Worm (Caenorhabditis elegans) whole organism, early embryonic: Measurements from ENCODE around the gene lgc-48.

ENCODE experiments used
- B0310.2 ChIP-seq: sonication (generic microtip); optimal IDR thresholded peaks from 2 replicates; lab custom pipeline; 2016; ENCODE audit warnings: mild to moderate bottlenecking, missing genetic modification characterization, missing compliant biosample characterization
- F13C5.2 ChIP-seq: sonication (generic microtip); optimal IDR thresholded peaks from 2 replicates; lab custom pipeline; 2017; ENCODE audit warnings: mild to moderate bottlenecking, missing genetic modification characterization, inconsistent platforms, missing compliant biosample characterization
- aly-1 ChIP-seq: sonication (generic microtip); optimal IDR thresholded peaks from 2 replicates; lab custom pipeline; 2016; ENCODE audit warnings: missing genetic modification characterization, missing compliant biosample characterization
- ama-1 ChIP-seq: fragments of 150-350 bp; optimal IDR thresholded peaks from 2 replicates; lab custom pipeline; 2014
- ceh-13 ChIP-seq: fragments of 200-800 bp; sonication (Bioruptor generic); optimal IDR thresholded peaks from 2 replicates; lab custom pipeline; 2018; ENCODE audit warnings: mild to moderate bottlenecking, missing genetic modification characterization, missing compliant biosample characterization
- ceh-36 ChIP-seq: sonication (generic microtip); optimal IDR thresholded peaks from 2 replicates; lab custom pipeline; 2016; ENCODE audit warnings: missing genetic modification characterization, inconsistent platforms, missing compliant biosample characterization
- ets-7 ChIP-seq: sonication (generic microtip); optimal IDR thresholded peaks from 2 replicates; lab custom pipeline; 2016; ENCODE audit warnings: missing genotype, missing genetic modification characterization, missing compliant biosample characterization
- flt-1 ChIP-seq: fragments of 200-800 bp; sonication (Bioruptor generic); IDR thresholded peaks from 2 replicates; pipeline ENCODE4 v1.3.6; 2022; ENCODE audit warnings: missing genetic modification characterization, missing compliant biosample characterization
- hmbx-1 ChIP-seq: sonication (generic microtip); optimal IDR thresholded peaks from 2 replicates; lab custom pipeline; 2016; ENCODE audit warnings: mild to moderate bottlenecking, missing genetic modification characterization, missing compliant biosample characterization
- hmg-4 ChIP-seq: fragments of 200-800 bp; sonication (Bioruptor generic); optimal IDR thresholded peaks from 2 replicates; lab custom pipeline; 2018; ENCODE audit warnings: mild to moderate bottlenecking, missing genetic modification characterization, missing compliant biosample characterization
- hnd-1 ChIP-seq: sonication (generic microtip); optimal IDR thresholded peaks from 2 replicates; lab custom pipeline; 2016; ENCODE audit warnings: missing genetic modification characterization, missing compliant biosample characterization
- pes-1 ChIP-seq: fragments of 200-800 bp; sonication (Bioruptor generic); IDR thresholded peaks from 2 replicates; pipeline ENCODE4 v1.3.6; 2022; ENCODE audit warnings: missing genetic modification reagents, missing genetic modification characterization, missing compliant biosample characterization
- scrt-1 ChIP-seq: fragments of 200-800 bp; sonication (Bioruptor generic); IDR thresholded peaks from 2 replicates; pipeline ENCODE4 v1.3.6; 2022; ENCODE audit warnings: missing genetic modification characterization, missing compliant biosample characterization
- sea-1 ChIP-seq: fragments of 200-800 bp; sonication (Bioruptor generic); conservative IDR thresholded peaks from 2 replicates; pipeline ENCODE4 v1.3.6; 2022; ENCODE audit warnings: missing genetic modification characterization, missing compliant biosample characterization
- tbx-11 ChIP-seq: fragments of 200-800 bp; sonication (Bioruptor generic); IDR thresholded peaks from 2 replicates; pipeline ENCODE4 v1.3.6; 2022; ENCODE audit warnings: missing genetic modification characterization, missing compliant biosample characterization
- tbx-37 ChIP-seq: fragments of 200-800 bp; sonication (Bioruptor generic); conservative IDR thresholded peaks from 2 replicates; pipeline ENCODE4 v1.3.6; 2022; ENCODE audit warnings: missing genetic modification reagents, missing genetic modification characterization, missing compliant biosample characterization
- tra-4 ChIP-seq: sonication (generic microtip); optimal IDR thresholded peaks from 2 replicates; lab custom pipeline; 2017; ENCODE audit warnings: missing genetic modification characterization, missing compliant biosample characterization

The lgc-48 gene

ce11 chrV:13338037-13338436, 2.0 kb upstream of the lgc-48 start:
- TF ChIP-seq aly-1 = no peak
- no peak for TF ChIP-seq ama-1 (lab: Kevin White, UChicago)
- TF ChIP-seq tra-4 (tag; lab: Kevin White, UChicago) = no peak
- TF ChIP-seq hnd-1 (tag; lab: Kevin White, UChicago) = no peak
- no peak for TF ChIP-seq flt-1 (GFP tag; lab: Robert Waterston, UW)
- TF ChIP-seq B0310.2 = no peak
- TF ChIP-seq F13C5.2 (tag; lab: Kevin White, UChicago) = no peak
- TF ChIP-seq pes-1 (GFP tag; lab: Robert Waterston, UW) = no peak
- no peak for TF ChIP-seq hmbx-1 (tag; lab: Kevin White, UChicago)
- no peak for TF ChIP-seq tbx-11
- TF ChIP-seq ets-7 (tag; lab: Kevin White, UChicago) = no peak
- no peak for TF ChIP-seq sea-1 (GFP tag; lab: Robert Waterston, UW)
- TF ChIP-seq scrt-1 (GFP tag; lab: Robert Waterston, UW) = no peak
- no peak for TF ChIP-seq ceh-13
- no peak for TF ChIP-seq hmg-4 (GFP tag; lab: Kevin White, UChicago)
- no peak for TF ChIP-seq tbx-37
- no peak for TF ChIP-seq ceh-36 (tag; lab: Kevin White, UChicago)

DNA sequence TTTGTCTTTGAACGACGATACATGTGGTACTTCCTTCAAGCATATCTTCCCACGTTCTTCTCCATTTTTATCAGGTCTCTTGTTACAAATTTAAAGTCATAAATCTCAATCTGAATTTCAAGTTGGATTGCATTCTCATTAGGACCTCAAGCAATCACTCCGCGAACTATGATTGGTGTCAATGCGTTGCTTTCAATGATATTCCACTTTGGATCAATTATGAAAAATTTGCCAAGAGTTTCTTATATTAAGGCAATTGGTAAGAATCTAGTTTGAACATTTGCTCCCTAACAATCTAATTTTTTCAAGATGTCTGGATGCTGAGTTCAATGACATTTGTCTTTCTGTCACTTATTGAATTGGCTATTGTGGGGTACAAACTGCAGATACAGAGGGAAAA, 2.2 kb downstream of the lgc-48 start:
- TF ChIP-seq sea-1 (GFP tag; lab: Robert Waterston, UW) = no peak
- TF ChIP-seq ets-7 (tag; lab: Kevin White, UChicago) = no peak
- TF ChIP-seq F13C5.2 (tag; lab: Kevin White, UChicago) = no peak
- no peak for TF ChIP-seq pes-1 (GFP tag; lab: Robert Waterston, UW)
- no peak for TF ChIP-seq ceh-36 (tag; lab: Kevin White, UChicago)
- no peak for TF ChIP-seq ama-1 (lab: Kevin White, UChicago)
- TF ChIP-seq scrt-1 (GFP tag; lab: Robert Waterston, UW) = no peak
- no peak for TF ChIP-seq hmg-4 (GFP tag; lab: Kevin White, UChicago)
- no peak for TF ChIP-seq flt-1 (GFP tag; lab: Robert Waterston, UW)
- no peak for TF ChIP-seq hnd-1 (tag; lab: Kevin White, UChicago)
- no peak for TF ChIP-seq aly-1
- no peak for TF ChIP-seq tbx-11
- TF ChIP-seq tra-4 (tag; lab: Kevin White, UChicago) = no peak
- TF ChIP-seq tbx-37 = no peak
- no peak for TF ChIP-seq B0310.2
- TF ChIP-seq hmbx-1 (tag; lab: Kevin White, UChicago) = no peak
- no peak for TF ChIP-seq ceh-13

ce11 chrV:13345867-13346328, 5.9 kb downstream of the lgc-48 start, which contains the start of gene twk-43:
TSS of gene twk-43 (plus strand) at chrV:13346278.
- TF ChIP-seq ets-7 (tag; lab: Kevin White, UChicago) = no peak

- TF ChIP-seq tbx-37 = no peak
- no peak for TF ChIP-seq sea-1 (GFP tag; lab: Robert Waterston, UW)
- TF ChIP-seq hnd-1 (tag; lab: Kevin White, UChicago) = no peak
Observed at ce11 chrV:13350302-13350701, 10.3 kb downstream of the lgc-48 start.

- TF ChIP-seq tbx-11 = no peak
- TF ChIP-seq sea-1 (GFP tag; lab: Robert Waterston, UW) = no peak
- TF ChIP-seq B0310.2 = no peak
- no peak for TF ChIP-seq ceh-36 (tag; lab: Kevin White, UChicago)
- no peak for TF ChIP-seq hmg-4 (GFP tag; lab: Kevin White, UChicago)
- TF ChIP-seq flt-1 (GFP tag; lab: Robert Waterston, UW) = no peak
- no peak for TF ChIP-seq hnd-1 (tag; lab: Kevin White, UChicago)
- TF ChIP-seq ets-7 (tag; lab: Kevin White, UChicago) = no peak
- no peak for TF ChIP-seq ceh-13
- TF ChIP-seq scrt-1 (GFP tag; lab: Robert Waterston, UW) = no peak
- no peak for TF ChIP-seq tbx-37
- no peak for TF ChIP-seq pes-1 (GFP tag; lab: Robert Waterston, UW)
- TF ChIP-seq F13C5.2 (tag; lab: Kevin White, UChicago) = no peak
- TF ChIP-seq tra-4 (tag; lab: Kevin White, UChicago) = no peak
Observed at ce11 chrV:13351773-13352172, 11.7 kb downstream of the lgc-48 start.

DNA sequence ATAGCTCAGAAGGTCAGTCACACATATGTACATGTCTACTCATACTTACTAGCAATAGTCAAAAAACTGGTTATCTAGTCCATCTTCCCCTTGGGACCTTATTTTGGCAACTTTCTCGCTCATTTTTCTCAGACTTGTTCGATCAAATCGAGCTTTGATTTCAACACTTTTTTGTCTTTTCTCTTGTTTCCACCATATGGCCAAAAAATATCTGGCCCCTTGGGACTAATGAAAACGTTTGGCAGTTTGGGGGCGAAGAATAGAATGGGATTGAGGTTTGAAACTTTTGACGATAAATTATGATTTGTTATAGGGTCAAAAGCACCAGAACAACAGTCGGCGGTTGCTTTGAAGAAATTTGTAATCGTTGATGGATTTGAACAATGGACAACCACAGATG, 12.4 kb downstream of the lgc-48 start:
- no peak for TF ChIP-seq B0310.2
- TF ChIP-seq tbx-37 = no peak
- TF ChIP-seq tra-4 (tag; lab: Kevin White, UChicago) = no peak
- no peak for TF ChIP-seq flt-1 (GFP tag; lab: Robert Waterston, UW)
- TF ChIP-seq pes-1 (GFP tag; lab: Robert Waterston, UW) = no peak
- no peak for TF ChIP-seq F13C5.2 (tag; lab: Kevin White, UChicago)
- TF ChIP-seq aly-1 = no peak
- TF ChIP-seq ets-7 (tag; lab: Kevin White, UChicago) = no peak
- TF ChIP-seq hnd-1 (tag; lab: Kevin White, UChicago) = no peak
- TF ChIP-seq ceh-36 (tag; lab: Kevin White, UChicago) = no peak
- TF ChIP-seq scrt-1 (GFP tag; lab: Robert Waterston, UW) = no peak
- no peak for TF ChIP-seq ceh-13
- TF ChIP-seq hmg-4 (GFP tag; lab: Kevin White, UChicago) = no peak
- no peak for TF ChIP-seq hmbx-1 (tag; lab: Kevin White, UChicago)

- no peak for TF ChIP-seq hmg-4 (GFP tag; lab: Kevin White, UChicago)
- TF ChIP-seq sea-1 (GFP tag; lab: Robert Waterston, UW) = no peak
- no peak for TF ChIP-seq ceh-13
- no peak for TF ChIP-seq scrt-1 (GFP tag; lab: Robert Waterston, UW)
- TF ChIP-seq hnd-1 (tag; lab: Kevin White, UChicago) = no peak
- TF ChIP-seq ama-1 (lab: Kevin White, UChicago) = no peak
- no peak for TF ChIP-seq aly-1
- TF ChIP-seq hmbx-1 (tag; lab: Kevin White, UChicago) = no peak
- no peak for TF ChIP-seq tbx-11
- no peak for TF ChIP-seq B0310.2
- TF ChIP-seq ets-7 (tag; lab: Kevin White, UChicago) = no peak
- no peak for TF ChIP-seq pes-1 (GFP tag; lab: Robert Waterston, UW)
- TF ChIP-seq tra-4 (tag; lab: Kevin White, UChicago) = no peak
- TF ChIP-seq ceh-36 (tag; lab: Kevin White, UChicago) = no peak
- TF ChIP-seq F13C5.2 (tag; lab: Kevin White, UChicago) = no peak
- no peak for TF ChIP-seq tbx-37
- TF ChIP-seq flt-1 (GFP tag; lab: Robert Waterston, UW) = no peak
Observed at ce11 chrV:13356210-13356609, 16.2 kb downstream of the lgc-48 start.
